Worm (Caenorhabditis elegans) whole organism, L3 larva: Measurements from ENCODE around the gene anmt-1.
A peak's percentile ranks its signal among the peaks of the same experiment; 100 is the strongest.

Source experiments
- R02D3.7 ChIP-seq: fragments of 150-350 bp; optimal IDR thresholded peaks from 2 replicates; lab custom pipeline; 2014; ENCODE audit warnings: missing biosample characterization, missing genetic modification characterization
- ZK546.5 ChIP-seq: sonication (generic microtip); optimal IDR thresholded peaks from 2 replicates; lab custom pipeline; 2017; ENCODE audit warnings: missing biosample characterization, missing genetic modification characterization
- aly-2 ChIP-seq: fragments of 150-350 bp; optimal IDR thresholded peaks from 2 replicates; lab custom pipeline; 2014; ENCODE audit warnings: missing biosample characterization, missing genetic modification characterization
- ceh-28 ChIP-seq: fragments of 150-350 bp; optimal IDR thresholded peaks from 2 replicates; lab custom pipeline; 2014; ENCODE audit warnings: missing biosample characterization, missing genetic modification reagents, missing genetic modification characterization
- ceh-82 ChIP-seq: fragments of 150-350 bp; optimal IDR thresholded peaks from 2 replicates; lab custom pipeline; 2014; ENCODE audit warnings: missing biosample characterization, missing genetic modification characterization
- ceh-9 ChIP-seq: sonication (generic microtip); optimal IDR thresholded peaks from 2 replicates; lab custom pipeline; 2018; ENCODE audit warnings: missing biosample characterization, missing genetic modification characterization
- daf-12 ChIP-seq: fragments of 150-350 bp; optimal IDR thresholded peaks from 2 replicates; lab custom pipeline; 2014; ENCODE audit warnings: missing biosample characterization, missing genetic modification reagents, missing genetic modification characterization
- egl-27 ChIP-seq: sonication (generic microtip); optimal IDR thresholded peaks from 4 replicates; lab custom pipeline; 2017; ENCODE audit warnings: missing biosample characterization, missing genetic modification reagents, missing genetic modification characterization
- egl-5 ChIP-seq: fragments of 150-350 bp; optimal IDR thresholded peaks from 2 replicates; lab custom pipeline; 2017; ENCODE audit warnings: missing biosample characterization, missing genetic modification reagents, missing genetic modification characterization, inconsistent platforms
- elt-2 ChIP-seq: sonication (generic microtip); optimal IDR thresholded peaks from 2 replicates; lab custom pipeline; 2016; ENCODE audit warnings: missing genetic modification reagents, mild to moderate bottlenecking, missing genetic modification characterization, missing compliant biosample characterization
- elt-3 ChIP-seq, 3 experiments: fragments of 150-350 bp in 1 of 3; sonication (generic microtip) in 2 of 3; optimal IDR thresholded peaks; 2 replicates in 2 of 3; 4 replicates in 1 of 3; lab custom pipeline; 2014 to 2017; ENCODE audit warnings: missing biosample characterization in 3 of 3, missing genetic modification characterization in 3 of 3
- eor-1 ChIP-seq, 2 experiments: fragments of 150-350 bp; optimal IDR thresholded peaks; 2 replicates each; lab custom pipeline; 2014 to 2018; ENCODE audit warnings: missing biosample characterization in 2 of 2, missing genetic modification characterization in 2 of 2
- fkh-10 ChIP-seq: sonication (generic microtip); optimal IDR thresholded peaks from 2 replicates; lab custom pipeline; 2017; ENCODE audit warnings: missing biosample characterization, missing genetic modification reagents, missing genetic modification characterization
- hmg-11 ChIP-seq: sonication (generic microtip); optimal IDR thresholded peaks from 2 replicates; lab custom pipeline; 2016; ENCODE audit warnings: missing genetic modification characterization, missing compliant biosample characterization
- jun-1 ChIP-seq: fragments of 150-350 bp; optimal IDR thresholded peaks from 2 replicates; lab custom pipeline; 2014; ENCODE audit warnings: missing biosample characterization, missing genetic modification reagents, missing genetic modification characterization
- lin-15B ChIP-seq: fragments of 150-350 bp; optimal IDR thresholded peaks from 2 replicates; lab custom pipeline; 2014; ENCODE audit warnings: missing biosample characterization, missing genetic modification characterization
- lin-39 ChIP-seq: fragments of 150-350 bp; optimal IDR thresholded peaks from 2 replicates; lab custom pipeline; 2018; ENCODE audit warnings: missing biosample characterization, missing genetic modification reagents, missing genetic modification characterization
- lsy-12 ChIP-seq: sonication (generic microtip); optimal IDR thresholded peaks from 2 replicates; lab custom pipeline; 2016; ENCODE audit warnings: mild to moderate bottlenecking, missing genetic modification characterization, missing compliant biosample characterization
- mdl-1 ChIP-seq: fragments of 150-350 bp; optimal IDR thresholded peaks from 2 replicates; lab custom pipeline; 2014; ENCODE audit warnings: missing biosample characterization, missing genetic modification characterization
- mml-1 ChIP-seq: fragments of 150-350 bp; sonication (generic microtip); optimal IDR thresholded peaks from 3 replicates; lab custom pipeline; 2014; ENCODE audit warnings: missing biosample characterization, missing genetic modification characterization
- nfya-1 ChIP-seq: sonication (generic microtip); optimal IDR thresholded peaks from 2 replicates; lab custom pipeline; 2017; ENCODE audit warnings: missing genetic modification characterization, mild to moderate bottlenecking, missing compliant biosample characterization, antibody characterized with exemption, moderate library complexity; ENCODE audit not compliant: insufficient read depth
- nhr-12 ChIP-seq: fragments of 150-350 bp; optimal IDR thresholded peaks from 2 replicates; lab custom pipeline; 2014; ENCODE audit warnings: missing biosample characterization, missing genetic modification characterization
- nhr-23 ChIP-seq: fragments of 150-350 bp; optimal IDR thresholded peaks from 2 replicates; lab custom pipeline; 2014; ENCODE audit warnings: missing biosample characterization, missing genetic modification reagents, missing genetic modification characterization
- nhr-25 ChIP-seq: sonication (generic microtip); optimal IDR thresholded peaks from 2 replicates; lab custom pipeline; 2017; ENCODE audit warnings: missing biosample characterization, missing genetic modification characterization
- nhr-28 ChIP-seq: fragments of 150-350 bp; optimal IDR thresholded peaks from 2 replicates; lab custom pipeline; 2014; ENCODE audit warnings: missing biosample characterization, missing genetic modification characterization
- nhr-43 ChIP-seq: sonication (generic microtip); optimal IDR thresholded peaks from 2 replicates; lab custom pipeline; 2016; ENCODE audit warnings: mild to moderate bottlenecking, missing genetic modification characterization, missing compliant biosample characterization; ENCODE audit not compliant: poor library complexity, severe bottlenecking
- nhr-67 ChIP-seq: fragments of 150-350 bp; optimal IDR thresholded peaks from 2 replicates; lab custom pipeline; 2014; ENCODE audit warnings: missing biosample characterization, missing genetic modification characterization
- nhr-76 ChIP-seq: fragments of 150-350 bp; sonication (generic microtip); optimal IDR thresholded peaks from 5 replicates; lab custom pipeline; 2014; ENCODE audit warnings: missing biosample characterization, missing genetic modification characterization
- pha-4 ChIP-seq: fragments of 150-350 bp; optimal IDR thresholded peaks from 2 replicates; lab custom pipeline; 2014; ENCODE audit warnings: missing biosample characterization, missing genetic modification reagents, missing genetic modification characterization
- pqm-1 ChIP-seq: fragments of 150-350 bp; optimal IDR thresholded peaks from 2 replicates; lab custom pipeline; 2017; ENCODE audit warnings: missing biosample characterization, missing genetic modification characterization, inconsistent platforms
- skn-1 ChIP-seq: fragments of 150-350 bp; optimal IDR thresholded peaks from 2 replicates; lab custom pipeline; 2014; ENCODE audit warnings: missing biosample characterization, missing genetic modification characterization
- snpc-4 ChIP-seq: fragments of 150-350 bp; optimal IDR thresholded peaks from 2 replicates; lab custom pipeline; 2014; ENCODE audit warnings: missing biosample characterization, missing genetic modification characterization
- tbx-2 ChIP-seq: sonication (generic microtip); optimal IDR thresholded peaks from 2 replicates; lab custom pipeline; 2016; ENCODE audit warnings: mild to moderate bottlenecking, missing genetic modification characterization, missing compliant biosample characterization
- unc-39 ChIP-seq: sonication (generic microtip); optimal IDR thresholded peaks from 4 replicates; lab custom pipeline; 2017; ENCODE audit warnings: missing biosample characterization, missing genetic modification characterization
- unc-62 ChIP-seq: fragments of 150-350 bp; sonication (generic microtip); optimal IDR thresholded peaks from 4 replicates; lab custom pipeline; 2014; ENCODE audit warnings: missing biosample characterization, missing genetic modification reagents, missing genetic modification characterization
- ztf-11 ChIP-seq: fragments of 150-350 bp; optimal IDR thresholded peaks from 2 replicates; lab custom pipeline; 2014; ENCODE audit warnings: missing biosample characterization, missing genetic modification characterization

anmt-1 gene

ce11 chrIII:8697268-8697907 is 12.8 kb downstream of the anmt-1 start:
- TF ChIP-seq egl-5 (tag; lab: Kevin White, UChicago) (no peak), egl-27 (tag; lab: Kevin White, UChicago) (no peak), unc-62 (GFP tag; lab: Kevin White, UChicago) (no peak), nhr-28 (no peak), hmg-11 (tag; lab: Kevin White, UChicago) (no peak), ceh-28 (tag; lab: Kevin White, UChicago) (no peak), ztf-11 (tag; lab: Kevin White, UChicago) (no peak), eor-1 (tag; optimal IDR thresholded peaks at IDR 0.05; lab: Kevin White, UChicago) (no peak), tbx-2 (no peak), jun-1 (tag; lab: Kevin White, UChicago) (no peak), pha-4 (tag; lab: Kevin White, UChicago) (no peak), skn-1 (tag; lab: Kevin White, UChicago) (no peak), unc-39 (tag; lab: Kevin White, UChicago) (no peak), nhr-76 (no peak), mml-1 (tag; lab: Kevin White, UChicago) (no peak), fkh-10 (GFP tag; lab: Kevin White, UChicago) (no peak)

ce11 chrIII:8700289-8700957 is 15.8 kb downstream of the anmt-1 start, which contains the start of the genes sdz-1 and vps-33.1:
Gene sdz-1 (minus strand): TSS chrIII:8700339.
Gene vps-33.1 (plus strand): TSS chrIII:8700927.
- TF ChIP-seq tbx-2 (no peak), lin-39 (tag; lab: Kevin White, UChicago) (peak; percentile 51), nhr-76 (no peak), ztf-11 (tag; lab: Kevin White, UChicago) (no peak), mdl-1 (tag; lab: Kevin White, UChicago) (no peak), snpc-4 (peak; percentile 53), pqm-1 (tag; lab: Kevin White, UChicago) (no peak), nhr-23 (tag; lab: Kevin White, UChicago) (peak; percentile 38), lsy-12 (tag; lab: Kevin White, UChicago) (no peak), unc-39 (tag; lab: Kevin White, UChicago) (no peak), elt-2 (tag; lab: Kevin White, UChicago) (no peak), nhr-25 (tag; lab: Kevin White, UChicago) (peak; percentile 21), R02D3.7 (tag; lab: Kevin White, UChicago) (peak; percentile 27), unc-62 (GFP tag; lab: Kevin White, UChicago) (no peak), lin-15B (tag; lab: Kevin White, UChicago) (peak; percentile 86), mml-1 (tag; lab: Kevin White, UChicago) (no peak), elt-3 (tag; optimal IDR thresholded peaks at IDR 0.05; lab: Kevin White, UChicago) (no peak), nhr-43 (tag; lab: Kevin White, UChicago) (peak; percentile 42), nhr-67 (tag; lab: Kevin White, UChicago) (no peak), daf-12 (tag; lab: Kevin White, UChicago) (no peak), nfya-1 (peak; percentile 83), aly-2 (tag; lab: Kevin White, UChicago) (no peak)

ce11 chrIII:8704765-8705164 is 20.2 kb downstream of the anmt-1 start, which contains the start of gene B0303.16:
Gene B0303.16 (plus strand): TSS chrIII:8705065.
- no peak for TF ChIP-seq ZK546.5
- no peak for TF ChIP-seq elt-3 (tag; optimal IDR thresholded peaks at IDR 0.05; lab: Kevin White, UChicago)
- TF ChIP-seq jun-1 (tag; lab: Kevin White, UChicago), result no peak
- no peak for TF ChIP-seq ceh-9
- no peak for TF ChIP-seq eor-1 (tag; optimal IDR thresholded peaks at IDR 0.05; lab: Kevin White, UChicago)
- no peak for TF ChIP-seq pha-4 (tag; lab: Kevin White, UChicago)
- no peak for TF ChIP-seq lsy-12 (tag; lab: Kevin White, UChicago)
- no peak for TF ChIP-seq nhr-12
- no peak for TF ChIP-seq pqm-1 (tag; lab: Kevin White, UChicago)
- TF ChIP-seq ceh-82 (tag; lab: Kevin White, UChicago), result no peak
- no peak for TF ChIP-seq egl-5 (tag; lab: Kevin White, UChicago)
- no peak for TF ChIP-seq hmg-11 (tag; lab: Kevin White, UChicago)
- no peak for TF ChIP-seq nhr-76
